Worm (Caenorhabditis elegans) whole organism, mixed stage, embryonic: ENCODE data around the gene F54F7.2.

Experiments used
- M03D4.4 ChIP-seq: sonication (generic microtip); optimal IDR thresholded peaks from 2 replicates; lab custom pipeline; 2017; ENCODE audit warnings: mild to moderate bottlenecking, missing genetic modification characterization, missing compliant biosample characterization
- bed-3 ChIP-seq: fragments of 200-800 bp; sonication (Bioruptor generic); optimal IDR thresholded peaks from 3 replicates; lab custom pipeline; 2018; ENCODE audit warnings: mild to moderate bottlenecking, missing genetic modification characterization, moderate library complexity, missing compliant biosample characterization
- blmp-1 ChIP-seq: fragments of 150-350 bp; optimal IDR thresholded peaks from 2 replicates; lab custom pipeline; 2014; ENCODE audit warnings: missing biosample characterization, missing genetic modification characterization
- ceh-39 ChIP-seq: fragments of 150-350 bp; optimal IDR thresholded peaks from 2 replicates; lab custom pipeline; 2014; ENCODE audit warnings: missing biosample characterization, missing genetic modification characterization
- ceh-43 ChIP-seq: fragments of 200-800 bp; sonication (Bioruptor generic); optimal IDR thresholded peaks from 2 replicates; lab custom pipeline; 2018; ENCODE audit warnings: mild to moderate bottlenecking, missing genetic modification characterization, moderate library complexity, missing compliant biosample characterization
- ceh-83 ChIP-seq: fragments of 200-800 bp; sonication (Bioruptor generic); optimal IDR thresholded peaks from 2 replicates; lab custom pipeline; 2018; ENCODE audit warnings: mild to moderate bottlenecking, missing genetic modification characterization, missing compliant biosample characterization
- ces-1 ChIP-seq: fragments of 150-350 bp; optimal IDR thresholded peaks from 2 replicates; lab custom pipeline; 2014; ENCODE audit warnings: missing biosample characterization, missing genetic modification reagents, missing genetic modification characterization
- cnd-1 ChIP-seq: fragments of 200-800 bp; sonication (Bioruptor generic); optimal IDR thresholded peaks from 2 replicates; lab custom pipeline; 2018; ENCODE audit warnings: mild to moderate bottlenecking, missing genetic modification characterization, missing compliant biosample characterization
- drap-1 ChIP-seq: fragments of 200-800 bp; sonication (Bioruptor generic); optimal IDR thresholded peaks from 3 replicates; lab custom pipeline; 2018; ENCODE audit warnings: mild to moderate bottlenecking, missing genetic modification characterization, missing compliant biosample characterization
- elt-1 ChIP-seq: sonication (generic microtip); optimal IDR thresholded peaks from 2 replicates; lab custom pipeline; 2017; ENCODE audit warnings: missing genetic modification characterization, mild to moderate bottlenecking, missing compliant biosample characterization, antibody characterized with exemption, moderate library complexity, borderline replicate concordance; ENCODE audit not compliant: insufficient read depth
- elt-3 ChIP-seq: fragments of 150-350 bp; optimal IDR thresholded peaks from 2 replicates; lab custom pipeline; 2014; ENCODE audit warnings: missing biosample characterization, missing genetic modification characterization
- flh-1 ChIP-seq: fragments of 200-800 bp; sonication (Bioruptor generic); optimal IDR thresholded peaks from 2 replicates; lab custom pipeline; 2018; ENCODE audit warnings: mild to moderate bottlenecking, missing genetic modification characterization, moderate library complexity, missing compliant biosample characterization
- ham-2 ChIP-seq: fragments of 200-800 bp; sonication (Bioruptor generic); optimal IDR thresholded peaks from 2 replicates; lab custom pipeline; 2018; ENCODE audit warnings: mild to moderate bottlenecking, missing genetic modification characterization, missing compliant biosample characterization
- hlh-1 ChIP-seq: fragments of 150-350 bp; optimal IDR thresholded peaks from 2 replicates; lab custom pipeline; 2014; ENCODE audit warnings: missing biosample characterization, missing genetic modification reagents, missing genetic modification characterization
- lin-13 ChIP-seq: fragments of 150-350 bp; optimal IDR thresholded peaks from 2 replicates; lab custom pipeline; 2014; ENCODE audit warnings: missing biosample characterization, missing genetic modification characterization
- lsy-2 ChIP-seq: fragments of 150-350 bp; optimal IDR thresholded peaks from 2 replicates; lab custom pipeline; 2014; ENCODE audit warnings: missing biosample characterization, missing genetic modification characterization
- mab-5 ChIP-seq: fragments of 150-350 bp; optimal IDR thresholded peaks from 2 replicates; lab custom pipeline; 2014; ENCODE audit warnings: missing biosample characterization, missing genetic modification characterization
- mep-1 ChIP-seq: fragments of 150-350 bp; optimal IDR thresholded peaks from 2 replicates; lab custom pipeline; 2017; ENCODE audit warnings: missing biosample characterization, missing genetic modification reagents, missing genetic modification characterization, inconsistent platforms
- mls-2 ChIP-seq: sonication (generic microtip); optimal IDR thresholded peaks from 2 replicates; lab custom pipeline; 2016; ENCODE audit warnings: mild to moderate bottlenecking, missing genetic modification characterization, moderate library complexity, missing compliant biosample characterization
- nhr-12 ChIP-seq: fragments of 150-350 bp; optimal IDR thresholded peaks from 2 replicates; lab custom pipeline; 2014; ENCODE audit warnings: missing biosample characterization, missing genetic modification characterization
- nhr-2 ChIP-seq: fragments of 150-350 bp; optimal IDR thresholded peaks from 2 replicates; lab custom pipeline; 2014; ENCODE audit warnings: missing biosample characterization, missing genetic modification characterization
- nhr-237 ChIP-seq: fragments of 150-350 bp; optimal IDR thresholded peaks from 2 replicates; lab custom pipeline; 2014; ENCODE audit warnings: missing biosample characterization, missing genetic modification characterization
- nhr-28 ChIP-seq: fragments of 150-350 bp; optimal IDR thresholded peaks from 2 replicates; lab custom pipeline; 2014; ENCODE audit warnings: missing biosample characterization, missing genetic modification characterization
- nhr-76 ChIP-seq: sonication (generic microtip); optimal IDR thresholded peaks from 2 replicates; lab custom pipeline; 2017; ENCODE audit warnings: missing biosample characterization, missing genetic modification characterization
- pha-4 ChIP-seq: fragments of 150-350 bp; optimal IDR thresholded peaks from 2 replicates; lab custom pipeline; 2018; ENCODE audit warnings: missing biosample characterization, missing genetic modification reagents, missing genetic modification characterization
- sem-2 ChIP-seq: fragments of 200-800 bp; sonication (Bioruptor generic); optimal IDR thresholded peaks from 2 replicates; lab custom pipeline; 2018; ENCODE audit warnings: mild to moderate bottlenecking, missing genetic modification characterization, missing compliant biosample characterization
- snpc-4 ChIP-seq: fragments of 150-350 bp; optimal IDR thresholded peaks from 2 replicates; lab custom pipeline; 2014; ENCODE audit warnings: missing biosample characterization, missing genetic modification characterization
- sptf-1 ChIP-seq: sonication (generic microtip); optimal IDR thresholded peaks from 2 replicates; lab custom pipeline; 2017; ENCODE audit warnings: mild to moderate bottlenecking, missing genetic modification characterization, moderate library complexity, missing compliant biosample characterization
- tbx-8 ChIP-seq: fragments of 200-800 bp; sonication (Bioruptor generic); optimal IDR thresholded peaks from 2 replicates; lab custom pipeline; 2018; ENCODE audit warnings: mild to moderate bottlenecking, missing genetic modification characterization, moderate library complexity, missing compliant biosample characterization
- unc-39 ChIP-seq: fragments of 150-350 bp; optimal IDR thresholded peaks from 2 replicates; lab custom pipeline; 2014; ENCODE audit warnings: missing biosample characterization, missing genetic modification characterization
- unc-62 ChIP-seq: fragments of 150-350 bp; optimal IDR thresholded peaks from 2 replicates; lab custom pipeline; 2014; ENCODE audit warnings: missing biosample characterization, missing genetic modification reagents, missing genetic modification characterization
- ztf-11 ChIP-seq: fragments of 150-350 bp; optimal IDR thresholded peaks from 2 replicates; lab custom pipeline; 2014; ENCODE audit warnings: missing biosample characterization, missing genetic modification characterization

F54F7.2 gene

DNA sequence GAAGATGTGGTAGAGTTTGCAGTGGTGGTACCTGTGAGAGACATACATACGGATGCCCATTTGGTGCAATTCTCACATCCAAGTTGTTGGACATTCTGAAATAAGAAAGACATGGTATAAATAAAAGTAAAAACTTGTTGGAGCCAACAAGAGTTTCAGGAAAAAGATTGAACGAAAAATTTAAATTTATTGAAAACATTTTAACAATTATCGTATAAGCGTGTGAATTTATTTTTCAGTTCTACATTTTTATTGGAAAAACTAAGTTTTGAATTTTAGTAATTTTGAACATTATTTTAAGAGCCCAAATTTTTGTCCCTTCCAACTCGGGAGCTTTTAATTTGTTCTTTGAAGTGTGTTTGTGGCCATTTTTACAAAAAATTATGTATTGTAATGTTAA, 11.4 kb downstream of the F54F7.2 start, which contains the start of gene F54F7.8:
F54F7.8 (minus strand) TSS at position 101 of the 400 bp plus-strand sequence.
- TF ChIP-seq ztf-11 (tag; lab: Kevin White, UChicago) (no peak), sptf-1 (no peak)
- TF ChIP-seq, all 35 proteins: peak for 0

DNA sequence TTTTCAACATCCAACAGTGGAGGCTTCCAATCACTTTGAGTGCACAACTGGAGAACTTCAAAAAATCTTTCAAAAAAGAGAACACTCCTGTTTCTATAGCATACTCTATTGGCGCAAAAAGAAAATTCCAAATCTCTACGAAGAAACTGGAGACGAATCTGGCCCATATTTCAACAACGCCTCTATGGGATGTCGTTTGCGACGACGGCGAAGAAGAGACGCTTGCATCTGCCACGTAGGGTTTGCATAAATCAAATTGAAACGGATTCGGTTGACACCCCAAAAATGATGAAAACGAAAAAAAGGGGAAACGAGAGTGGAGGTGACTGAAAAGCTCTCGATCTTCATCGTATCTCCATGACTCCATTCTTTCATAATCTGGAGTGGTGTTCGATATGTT, 12.8 kb downstream of the F54F7.2 start:
- no peak for TF ChIP-seq flh-1 (GFP tag; lab: Kevin White, UChicago)
- no peak for TF ChIP-seq bed-3 (GFP tag; lab: Kevin White, UChicago)
- no peak for TF ChIP-seq unc-62 (GFP tag; lab: Kevin White, UChicago)
- TF ChIP-seq mab-5 = no peak
- TF ChIP-seq pha-4 (tag; lab: Kevin White, UChicago) = no peak
- no peak for TF ChIP-seq ces-1 (GFP tag; lab: Kevin White, UChicago)
- TF ChIP-seq ztf-11 (tag; lab: Kevin White, UChicago) = no peak
- no peak for TF ChIP-seq snpc-4 (tag; lab: Kevin White, UChicago)
- TF ChIP-seq drap-1 (GFP tag; lab: Kevin White, UChicago) = no peak
- no peak for TF ChIP-seq nhr-2 (tag; lab: Kevin White, UChicago)
- TF ChIP-seq elt-1 (tag; lab: Kevin White, UChicago) = no peak
- TF ChIP-seq elt-3 (tag; lab: Kevin White, UChicago) = no peak
- TF ChIP-seq nhr-76 = no peak
- TF ChIP-seq blmp-1 (tag; lab: Kevin White, UChicago) = no peak

DNA sequence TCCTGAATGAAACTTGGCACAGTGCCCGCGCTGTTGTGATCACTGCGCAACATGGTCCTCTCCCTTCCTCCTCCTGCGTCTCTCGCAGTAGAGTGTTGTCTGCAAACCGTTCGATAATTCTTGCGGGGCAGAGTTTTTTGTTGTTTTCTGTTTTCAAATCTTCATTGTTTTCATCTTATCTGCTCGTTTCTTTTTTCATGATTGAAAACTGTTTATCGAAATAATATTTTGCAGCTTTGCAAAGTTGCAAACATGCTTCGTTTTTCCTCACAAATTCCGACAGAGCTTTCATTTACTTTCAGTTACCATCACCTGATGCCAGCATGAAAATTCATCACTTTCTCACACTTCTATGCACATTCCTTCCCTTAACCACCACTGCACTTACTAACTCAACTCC, 13.7 kb downstream of the F54F7.2 start, which contains the start of gene mes-1:
mes-1 (plus strand) TSS at position 301 of the 400 bp plus-strand sequence.
- TF ChIP-seq cnd-1 (tag; lab: Kevin White, UChicago) = no peak
- no peak for TF ChIP-seq elt-3 (tag; lab: Kevin White, UChicago)
- no peak for TF ChIP-seq pha-4 (tag; lab: Kevin White, UChicago)
- TF ChIP-seq elt-1 (tag; lab: Kevin White, UChicago) = no peak
- TF ChIP-seq nhr-2 (tag; lab: Kevin White, UChicago) = no peak
- no peak for TF ChIP-seq lsy-2 (tag; lab: Kevin White, UChicago)
- no peak for TF ChIP-seq sem-2
- no peak for TF ChIP-seq nhr-28
- TF ChIP-seq mep-1 = no peak
- TF ChIP-seq ztf-11 (tag; lab: Kevin White, UChicago) = no peak
- TF ChIP-seq M03D4.4 (tag; lab: Kevin White, UChicago) = no peak
- no peak for TF ChIP-seq nhr-12
- no peak for TF ChIP-seq sptf-1
- TF ChIP-seq ceh-43 = no peak
- TF ChIP-seq snpc-4 (tag; lab: Kevin White, UChicago) = no peak
- no peak for TF ChIP-seq unc-39 (tag; lab: Kevin White, UChicago)
- no peak for TF ChIP-seq ceh-83 (GFP tag; lab: Kevin White, UChicago)
- TF ChIP-seq tbx-8 (GFP tag; lab: Kevin White, UChicago) = no peak

DNA sequence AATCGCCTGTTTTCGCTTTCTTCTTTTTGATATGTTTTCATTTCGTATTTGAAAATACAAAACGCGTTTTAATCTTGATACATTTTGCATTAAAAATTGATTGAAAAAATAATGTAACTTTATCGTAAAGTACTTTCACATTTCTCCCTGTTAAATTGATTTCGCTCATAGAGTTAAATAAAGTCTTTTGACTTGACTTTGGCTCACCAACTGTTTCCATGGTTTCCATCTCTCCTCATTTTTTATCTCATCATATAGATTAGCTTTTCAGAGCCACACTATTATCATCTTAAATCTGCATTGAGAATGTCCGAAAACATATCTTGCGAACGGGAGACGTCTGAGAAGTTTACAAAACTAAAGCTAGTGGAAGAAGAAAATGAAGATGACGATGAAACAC, 19.8 kb downstream of the F54F7.2 start, which contains the start of gene F54F7.10:
F54F7.10 (plus strand) TSS at position 301 of the 400 bp plus-strand sequence.
- TF ChIP-seq sem-2 (no peak), nhr-28 (no peak), nhr-2 (tag; lab: Kevin White, UChicago) (no peak), unc-39 (tag; lab: Kevin White, UChicago) (no peak), ham-2 (no peak), ceh-43 (no peak), drap-1 (GFP tag; lab: Kevin White, UChicago) (no peak), bed-3 (GFP tag; lab: Kevin White, UChicago) (no peak), lin-13 (tag; lab: Kevin White, UChicago) (no peak), ces-1 (GFP tag; lab: Kevin White, UChicago) (no peak)
- TF ChIP-seq, all 35 proteins: peak for 0

DNA sequence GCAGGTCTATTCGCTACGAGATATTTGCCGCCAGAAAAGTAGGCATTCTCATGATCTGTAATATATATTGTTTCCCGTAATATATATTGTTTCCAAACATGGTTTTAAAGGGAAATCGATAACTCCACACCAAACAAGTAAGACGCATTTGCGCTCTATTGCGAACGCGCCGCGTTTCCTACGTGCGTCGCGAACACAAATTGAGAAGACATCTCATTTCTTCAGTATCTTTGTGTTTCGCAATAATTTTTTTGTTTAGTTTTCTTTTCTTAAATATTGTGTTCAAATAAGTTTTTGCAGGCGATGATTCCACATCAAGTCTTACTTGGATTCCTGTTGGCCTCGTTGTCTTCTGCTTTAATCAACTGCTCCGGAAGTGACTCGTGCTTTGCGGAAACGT, 21.6 kb downstream of the F54F7.2 start, which contains the start of gene F54F7.6:
F54F7.6 (plus strand) TSS at position 301 of the 400 bp plus-strand sequence.
- TF ChIP-seq nhr-12 (no peak), nhr-237 (tag; lab: Kevin White, UChicago) (no peak)

DNA sequence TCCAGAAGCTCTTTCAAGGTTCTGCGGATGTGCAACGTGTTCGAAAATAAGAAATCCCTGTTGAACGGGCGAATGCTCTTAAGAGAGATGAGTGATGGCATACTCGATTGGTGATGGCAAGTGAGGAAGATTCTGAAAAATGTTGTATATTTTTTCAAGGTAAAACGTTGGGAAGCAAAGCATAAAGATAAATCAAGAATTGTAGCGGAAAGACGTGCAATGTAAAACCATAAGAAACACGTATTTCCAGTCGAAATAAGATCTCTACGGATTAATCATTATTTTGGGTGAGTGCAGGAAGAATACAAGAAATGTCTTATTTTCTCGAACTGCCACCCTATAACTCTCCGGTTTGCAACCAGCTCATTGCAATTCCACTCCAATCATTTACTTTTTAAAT, 25.8 kb downstream of the F54F7.2 start, which contains the start of gene dot-1.2:
dot-1.2 (minus strand) TSS at position 101 of the 400 bp plus-strand sequence.
- TF ChIP-seq hlh-1 (tag; lab: Kevin White, UChicago) = no peak
- TF ChIP-seq elt-3 (tag; lab: Kevin White, UChicago) = no peak
- TF ChIP-seq lsy-2 (tag; lab: Kevin White, UChicago) = no peak
- TF ChIP-seq ceh-43 = no peak
- TF ChIP-seq ham-2 = no peak
- no peak for TF ChIP-seq sptf-1
- no peak for TF ChIP-seq nhr-76
- TF ChIP-seq nhr-12 = no peak
- TF ChIP-seq ztf-11 (tag; lab: Kevin White, UChicago) = no peak
- TF ChIP-seq pha-4 (tag; lab: Kevin White, UChicago) = no peak
- no peak for TF ChIP-seq cnd-1 (tag; lab: Kevin White, UChicago)
- no peak for TF ChIP-seq blmp-1 (tag; lab: Kevin White, UChicago)
- TF ChIP-seq nhr-237 (tag; lab: Kevin White, UChicago) = no peak
- TF ChIP-seq mls-2 = no peak
- TF ChIP-seq nhr-28 = no peak
- no peak for TF ChIP-seq snpc-4 (tag; lab: Kevin White, UChicago)
- TF ChIP-seq ceh-39 (tag; lab: Kevin White, UChicago) = no peak
- no peak for TF ChIP-seq elt-1 (tag; lab: Kevin White, UChicago)
- no peak for TF ChIP-seq flh-1 (GFP tag; lab: Kevin White, UChicago)
- no peak for TF ChIP-seq mep-1
